Fruit fly (Drosophila melanogaster) whole organism, embryonic: ENCODE measurements around the gene kirre.

Experiments
- B-H1 ChIP-seq: fragments of 200-800 bp; sonication (Bioruptor generic); IDR thresholded peaks from 3 replicates; pipeline ENCODE4 v1.3.6; 2022; ENCODE audit warnings: missing biosample characterization, missing genetic modification characterization
- CG10267 ChIP-seq: fragments of 200-800 bp; sonication (Bioruptor generic); optimal IDR thresholded peaks from 2 replicates; lab custom pipeline; 2018; ENCODE audit warnings: missing biosample characterization, mild to moderate bottlenecking, missing genetic modification characterization, moderate library complexity
- CG10274 ChIP-seq: fragments of 200-800 bp; sonication (Bioruptor generic); optimal IDR thresholded peaks from 3 replicates; lab custom pipeline; 2017; ENCODE audit warnings: missing biosample characterization, mild to moderate bottlenecking, missing genetic modification characterization
- CG10431 ChIP-seq: fragments of 200-800 bp; sonication (Bioruptor generic); optimal IDR thresholded peaks from 3 replicates; lab custom pipeline; 2018; ENCODE audit warnings: missing biosample characterization, mild to moderate bottlenecking, missing genetic modification characterization
- CG10543 ChIP-seq: fragments of 200-800 bp; sonication (Bioruptor generic); optimal IDR thresholded peaks from 3 replicates; lab custom pipeline; 2017; ENCODE audit warnings: missing biosample characterization, mild to moderate bottlenecking, missing genetic modification characterization, moderate library complexity
- CG10565 ChIP-seq: fragments of 200-800 bp; sonication (Bioruptor generic); optimal IDR thresholded peaks from 3 replicates; lab custom pipeline; 2016; ENCODE audit warnings: missing biosample characterization, mild to moderate bottlenecking, missing genetic modification characterization
- CG10979 ChIP-seq: fragments of 200-800 bp; sonication (Bioruptor generic); optimal IDR thresholded peaks from 2 replicates; lab custom pipeline; 2018; ENCODE audit warnings: missing biosample characterization, mild to moderate bottlenecking, missing genetic modification characterization, moderate library complexity
- CG11085 ChIP-seq: fragments of 200-800 bp; sonication (Bioruptor generic); IDR thresholded peaks from 2 replicates; pipeline ENCODE4 v1.3.6; 2022; ENCODE audit warnings: missing biosample characterization, missing genetic modification characterization
- CG12299 ChIP-seq: fragments of 200-800 bp; sonication (Bioruptor generic); optimal IDR thresholded peaks from 2 replicates; lab custom pipeline; 2018; ENCODE audit warnings: missing biosample characterization, mild to moderate bottlenecking, missing genetic modification characterization
- CG12391 ChIP-seq: fragments of 200-800 bp; sonication (Bioruptor generic); optimal IDR thresholded peaks from 3 replicates; lab custom pipeline; 2018; ENCODE audit warnings: missing biosample characterization, mild to moderate bottlenecking, missing genetic modification characterization, moderate library complexity
- CG13296 ChIP-seq: fragments of 200-800 bp; sonication (Bioruptor generic); optimal IDR thresholded peaks from 3 replicates; lab custom pipeline; 2018; ENCODE audit warnings: missing biosample characterization, mild to moderate bottlenecking, missing genetic modification characterization
- CG14014 ChIP-seq: fragments of 200-800 bp; sonication (Bioruptor generic); IDR thresholded peaks from 2 replicates; pipeline ENCODE4 v1.3.6; 2022; ENCODE audit warnings: missing biosample characterization, missing genetic modification characterization
- CG15269 ChIP-seq: fragments of 200-800 bp; sonication (Bioruptor generic); optimal IDR thresholded peaks from 2 replicates; lab custom pipeline; 2018; ENCODE audit warnings: missing biosample characterization, mild to moderate bottlenecking, missing genetic modification characterization, moderate library complexity
- CG31365 ChIP-seq: fragments of 200-800 bp; sonication (Bioruptor generic); optimal IDR thresholded peaks from 2 replicates; lab custom pipeline; 2018; ENCODE audit warnings: missing biosample characterization, mild to moderate bottlenecking, missing genetic modification characterization
- CG33557 ChIP-seq: fragments of 200-800 bp; sonication (Bioruptor generic); optimal IDR thresholded peaks from 2 replicates; lab custom pipeline; 2019; ENCODE audit warnings: missing biosample characterization, mild to moderate bottlenecking, missing genetic modification characterization, moderate library complexity
- CG3847 ChIP-seq: fragments of 200-800 bp; sonication (Bioruptor generic); IDR thresholded peaks from 2 replicates; pipeline ENCODE4 v1.3.6; 2022; ENCODE audit warnings: missing biosample characterization, missing genetic modification characterization
- CG4328 ChIP-seq: fragments of 200-800 bp; sonication (Bioruptor generic); optimal IDR thresholded peaks from 3 replicates; lab custom pipeline; 2017; ENCODE audit warnings: missing biosample characterization, missing genetic modification reagents, missing genetic modification characterization
- CG4360 ChIP-seq: fragments of 200-800 bp; sonication (Bioruptor generic); IDR thresholded peaks from 2 replicates; pipeline ENCODE4 v1.3.6; 2022; ENCODE audit warnings: missing biosample characterization, missing genetic modification characterization
- CG43689 ChIP-seq: fragments of 200-800 bp; sonication (Bioruptor generic); IDR thresholded peaks from 2 replicates; pipeline ENCODE4 v1.3.6; 2022; ENCODE audit warnings: missing biosample characterization, missing genetic modification characterization
- CG6254 ChIP-seq: fragments of 200-800 bp; sonication (Bioruptor generic); optimal IDR thresholded peaks from 3 replicates; lab custom pipeline; 2017; ENCODE audit warnings: mild to moderate bottlenecking, missing biosample characterization, missing genetic modification reagents, missing genetic modification characterization
- CG7357 ChIP-seq: fragments of 200-800 bp; sonication (Bioruptor generic); IDR thresholded peaks from 3 replicates; pipeline ENCODE4 v1.3.6; 2022; ENCODE audit warnings: missing biosample characterization, missing genetic modification characterization
- CG7786 ChIP-seq: fragments of 200-800 bp; sonication (Bioruptor generic); optimal IDR thresholded peaks from 2 replicates; lab custom pipeline; 2016; ENCODE audit warnings: missing biosample characterization, missing genetic modification characterization
- CG7987 ChIP-seq: fragments of 200-800 bp; sonication (Bioruptor generic); optimal IDR thresholded peaks from 2 replicates; lab custom pipeline; 2018; ENCODE audit warnings: missing biosample characterization, mild to moderate bottlenecking, missing genetic modification characterization, moderate library complexity
- CG8089 ChIP-seq: fragments of 200-800 bp; sonication (Bioruptor generic); optimal IDR thresholded peaks from 3 replicates; lab custom pipeline; 2016; ENCODE audit warnings: missing biosample characterization, missing genetic modification characterization
- CG8290 ChIP-seq, 3 experiments: fragments of 200-800 bp; sonication (Bioruptor generic); optimal IDR thresholded peaks; 2 replicates each; lab custom pipeline; 2016 to 2019; ENCODE audit warnings: missing biosample characterization in 3 of 3, missing genetic modification characterization in 3 of 3, mild to moderate bottlenecking in 2 of 3, moderate library complexity in 1 of 3
- CG9932 ChIP-seq: fragments of 200-800 bp; sonication (Bioruptor generic); IDR thresholded peaks from 2 replicates; pipeline ENCODE4 v1.3.6; 2022; ENCODE audit warnings: missing biosample characterization, missing genetic modification characterization
- CoRest ChIP-seq: fragments of 200-800 bp; sonication (Bioruptor generic); optimal IDR thresholded peaks from 3 replicates; lab custom pipeline; 2018; ENCODE audit warnings: missing biosample characterization, mild to moderate bottlenecking, missing genetic modification characterization, moderate library complexity
- Dad ChIP-seq: fragments of 200-800 bp; sonication (Bioruptor generic); optimal IDR thresholded peaks from 3 replicates; lab custom pipeline; 2016; ENCODE audit warnings: missing biosample characterization, missing genetic modification characterization
- H2.0 ChIP-seq: fragments of 200-800 bp; sonication (Bioruptor generic); IDR thresholded peaks from 2 replicates; pipeline ENCODE4 v1.3.6; 2022; ENCODE audit warnings: missing biosample characterization, missing genetic modification characterization
- Hmr ChIP-seq: fragments of 200-800 bp; sonication (Bioruptor generic); optimal IDR thresholded peaks from 3 replicates; lab custom pipeline; 2017; ENCODE audit warnings: mild to moderate bottlenecking, missing biosample characterization, missing genetic modification reagents, missing genetic modification characterization
- Hr3 ChIP-seq: fragments of 200-800 bp; sonication (Bioruptor generic); optimal IDR thresholded peaks from 3 replicates; lab custom pipeline; 2016; ENCODE audit warnings: missing biosample characterization, missing genetic modification characterization
- Mrtf ChIP-seq: fragments of 200-800 bp; sonication (Bioruptor generic); IDR thresholded peaks from 3 replicates; pipeline ENCODE4 v1.3.6; 2022; ENCODE audit warnings: missing biosample characterization, missing genetic modification characterization
- Oaz ChIP-seq: fragments of 200-800 bp; sonication (Bioruptor generic); IDR thresholded peaks from 2 replicates; pipeline ENCODE4 v1.3.6; 2022; ENCODE audit warnings: missing biosample characterization, missing genetic modification characterization
- PHDP ChIP-seq: fragments of 200-800 bp; sonication (Bioruptor generic); optimal IDR thresholded peaks from 3 replicates; lab custom pipeline; 2018; ENCODE audit warnings: missing biosample characterization, mild to moderate bottlenecking, missing genetic modification characterization, moderate library complexity
- Ptx1 ChIP-seq: fragments of 200-800 bp; sonication (Bioruptor generic); IDR thresholded peaks from 2 replicates; pipeline ENCODE4 v1.3.6; 2022; ENCODE audit warnings: missing biosample characterization, missing genetic modification characterization
- bbx ChIP-seq: fragments of 200-800 bp; sonication (Bioruptor generic); IDR thresholded peaks from 2 replicates; pipeline ENCODE4 v1.3.6; 2022; ENCODE audit warnings: missing biosample characterization, missing genetic modification characterization; ENCODE audit not compliant: partially characterized antibody
- btn ChIP-seq: fragments of 200-800 bp; sonication (Bioruptor generic); optimal IDR thresholded peaks from 2 replicates; lab custom pipeline; 2016; ENCODE audit warnings: missing biosample characterization, missing genetic modification characterization
- cwo ChIP-seq: fragments of 200-800 bp; sonication (Bioruptor generic); optimal IDR thresholded peaks from 3 replicates; lab custom pipeline; 2017; ENCODE audit warnings: missing biosample characterization, missing genetic modification characterization, mild to moderate bottlenecking, moderate library complexity, missing genetic modification reagents
- dimm ChIP-seq: fragments of 200-800 bp; sonication (Bioruptor generic); IDR thresholded peaks from 2 replicates; pipeline ENCODE4 v1.3.6; 2022; ENCODE audit warnings: missing biosample characterization, missing genetic modification characterization
- fd64A ChIP-seq: fragments of 200-800 bp; sonication (Bioruptor generic); optimal IDR thresholded peaks from 3 replicates; lab custom pipeline; 2018; ENCODE audit warnings: missing biosample characterization, mild to moderate bottlenecking, missing genetic modification characterization
- fd96Cb ChIP-seq: fragments of 200-800 bp; sonication (Bioruptor generic); optimal IDR thresholded peaks from 2 replicates; lab custom pipeline; 2018; ENCODE audit warnings: missing biosample characterization, mild to moderate bottlenecking, missing genetic modification characterization, moderate library complexity
- ftz-f1 ChIP-seq: fragments of 200-800 bp; sonication (Bioruptor generic); optimal IDR thresholded peaks from 2 replicates; lab custom pipeline; 2016; ENCODE audit warnings: missing biosample characterization, missing genetic modification characterization
- h ChIP-seq: fragments of >200 bp; optimal IDR thresholded peaks from 2 replicates; lab custom pipeline; 2017
- jigr1 ChIP-seq: fragments of 200-800 bp; sonication (Bioruptor generic); IDR thresholded peaks from 3 replicates; pipeline ENCODE4 v1.3.6; 2022; ENCODE audit warnings: missing biosample characterization, missing genetic modification characterization
- kah ChIP-seq: fragments of 200-800 bp; sonication (Bioruptor generic); optimal IDR thresholded peaks from 2 replicates; lab custom pipeline; 2018; ENCODE audit warnings: missing biosample characterization, mild to moderate bottlenecking, missing genetic modification characterization
- knrl ChIP-seq: fragments of 200-800 bp; sonication (Bioruptor generic); IDR thresholded peaks from 3 replicates; pipeline ENCODE4 v1.3.6; 2022; ENCODE audit warnings: missing biosample characterization, missing genetic modification characterization; ENCODE audit not compliant: partially characterized antibody
- lab ChIP-seq: fragments of 200-800 bp; sonication (Bioruptor generic); optimal IDR thresholded peaks from 3 replicates; lab custom pipeline; 2017; ENCODE audit warnings: missing biosample characterization, missing genetic modification characterization, mild to moderate bottlenecking, moderate library complexity, missing genetic modification reagents
- phol ChIP-seq: fragments of 200-800 bp; sonication (Bioruptor generic); optimal IDR thresholded peaks from 3 replicates; lab custom pipeline; 2018; ENCODE audit warnings: missing biosample characterization, mild to moderate bottlenecking, missing genetic modification characterization, moderate library complexity
- repo ChIP-seq: fragments of 200-800 bp; sonication (Bioruptor generic); optimal IDR thresholded peaks from 2 replicates; lab custom pipeline; 2016; ENCODE audit warnings: missing biosample characterization, missing genetic modification characterization
- so ChIP-seq: fragments of 200-800 bp; sonication (Bioruptor generic); IDR thresholded peaks from 3 replicates; pipeline ENCODE4 v1.3.6; 2022; ENCODE audit warnings: missing biosample characterization, missing genetic modification characterization
- ttk ChIP-seq: fragments of 200-800 bp; sonication (Bioruptor generic); IDR thresholded peaks from 2 replicates; pipeline ENCODE4 v2.1.2; 2022; ENCODE audit warnings: missing biosample characterization, missing genetic modification characterization
- zfh1 ChIP-seq: fragments of 200-800 bp; sonication (Bioruptor generic); IDR thresholded peaks from 3 replicates; pipeline ENCODE4 v1.3.6; 2022; ENCODE audit warnings: missing biosample characterization, missing genetic modification characterization

Gene kirre

DNA sequence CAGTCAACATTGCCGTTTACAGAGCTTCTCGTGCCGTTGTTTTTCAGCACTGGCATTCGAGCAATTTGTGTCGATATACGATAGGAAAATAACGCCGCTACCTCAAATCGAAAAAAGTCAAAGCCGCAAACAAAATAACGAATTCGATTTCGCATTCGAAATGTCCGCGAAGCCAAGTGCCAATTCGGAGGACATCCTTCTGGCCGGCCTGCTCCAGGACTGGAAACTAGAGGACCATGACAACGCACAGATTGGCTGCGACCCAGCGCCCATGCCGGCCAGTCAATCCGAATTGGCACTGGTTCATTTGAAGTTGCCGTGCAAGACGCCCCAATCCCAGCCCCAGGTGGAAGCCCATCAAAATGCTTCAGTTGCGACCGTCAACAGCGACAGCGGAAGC is 25.5 kb upstream of the kirre start (continued):
- TF ChIP-seq bbx (GFP tag; lab: Robert Waterston, UW) (no peak), repo (GFP tag; lab: Kevin White, UChicago) (no peak), CG13296 (GFP tag; lab: Kevin White, UChicago) (no peak), CG10565 (GFP tag; lab: Kevin White, UChicago) (no peak), lab (GFP tag; lab: Kevin White, UChicago) (no peak), CG6254 (GFP tag; lab: Kevin White, UChicago) (no peak), CoRest (tag; lab: Kevin White, UChicago) (no peak), CG43689 (GFP tag; lab: Robert Waterston, UW) (no peak), CG14014 (GFP tag; lab: Robert Waterston, UW) (no peak), CG12391 (tag; lab: Kevin White, UChicago) (no peak), Hmr (GFP tag; lab: Kevin White, UChicago) (no peak), CG7357 (no peak), zfh1 (GFP tag; lab: Robert Waterston, UW) (no peak), CG4328 (GFP tag; lab: Kevin White, UChicago) (no peak), phol (tag; lab: Kevin White, UChicago) (peak; percentile 31), fd96Cb (tag; lab: Kevin White, UChicago) (no peak), Mrtf (GFP tag; lab: Robert Waterston, UW) (no peak), h (lab: Kevin White, UChicago) (no peak), ttk (GFP tag; lab: Robert Waterston, UW) (no peak), CG10274 (GFP tag; lab: Kevin White, UChicago) (no peak), CG10431 (GFP tag; lab: Kevin White, UChicago) (no peak), CG12299 (tag; lab: Kevin White, UChicago) (no peak), B-H1 (no peak), CG15269 (tag; lab: Kevin White, UChicago) (no peak), fd64A (no peak), cwo (GFP tag; lab: Kevin White, UChicago) (no peak), Oaz (GFP tag; lab: Robert Waterston, UW) (no peak), H2.0 (GFP tag; lab: Robert Waterston, UW) (no peak), btn (GFP tag; lab: Kevin White, UChicago) (no peak), CG3847 (GFP tag; lab: Robert Waterston, UW) (peak; percentile 52), CG8089 (GFP tag; lab: Kevin White, UChicago) (no peak), dimm (GFP tag; lab: Robert Waterston, UW) (no peak), CG9932 (0 out of 2 replicates have a peak, but pooled peaks have one; percentile 7), CG4360 (no peak), Hr3 (GFP tag; lab: Kevin White, UChicago) (no peak), CG7786 (peak; percentile 32), kah (GFP tag; lab: Kevin White, UChicago) (no peak), Dad (GFP tag; lab: Kevin White, UChicago) (no peak), CG7987 (GFP tag; lab: Kevin White, UChicago) (no peak), PHDP (tag; lab: Kevin White, UChicago) (no peak), CG8290 (GFP tag; optimal IDR thresholded peaks at IDR 0.05; lab: Kevin White, UChicago) (no peak), CG8290 (tag; optimal IDR thresholded peaks at IDR 0.05; lab: Kevin White, UChicago) (no peak), CG11085 (no peak), CG10979 (tag; lab: Kevin White, UChicago) (no peak), CG31365 (no peak), CG10267 (tag; lab: Kevin White, UChicago) (peak; percentile 49), ftz-f1 (GFP tag; lab: Kevin White, UChicago) (no peak), jigr1 (GFP tag; lab: Robert Waterston, UW) (no peak), CG33557 (GFP tag; lab: Kevin White, UChicago) (no peak), CG10543 (GFP tag; lab: Kevin White, UChicago) (no peak), so (GFP tag; lab: Robert Waterston, UW) (no peak), Ptx1 (GFP tag; lab: Robert Waterston, UW) (no peak), knrl (GFP tag; lab: Robert Waterston, UW) (peak; percentile 64)
